Worm (Caenorhabditis elegans) whole organism, mixed stage, embryonic: ENCODE results near the gene C49A9.5.

Experiments used
- elt-3 ChIP-seq: fragments of 150-350 bp; optimal IDR thresholded peaks from 2 replicates; lab custom pipeline; 2014; ENCODE audit warnings: missing biosample characterization, missing genetic modification characterization
- mep-1 ChIP-seq: fragments of 150-350 bp; optimal IDR thresholded peaks from 2 replicates; lab custom pipeline; 2017; ENCODE audit warnings: missing biosample characterization, missing genetic modification reagents, missing genetic modification characterization, inconsistent platforms

DNA sequence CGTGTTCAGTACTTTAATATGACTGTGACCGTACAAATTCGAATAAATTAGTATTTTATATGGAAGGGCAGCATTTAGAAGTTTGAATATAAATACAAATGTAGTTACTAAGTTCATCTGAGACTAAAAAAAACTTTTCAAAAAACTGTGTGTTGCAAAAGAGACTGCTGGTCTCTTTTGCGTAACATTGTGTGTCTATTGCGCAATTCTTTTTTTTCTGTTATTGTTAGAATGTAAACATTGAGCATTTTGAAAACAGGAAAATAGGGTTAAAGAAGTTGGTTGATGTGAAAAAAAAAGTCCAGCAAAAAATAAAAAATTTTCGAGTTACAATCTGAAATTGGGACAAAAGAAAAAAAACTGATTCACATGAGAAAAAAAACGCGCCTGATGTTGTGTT is 4.1 kb upstream of the C49A9.5 start:
- TF ChIP-seq elt-3 (tag; lab: Kevin White, UChicago) = no peak
- TF ChIP-seq mep-1 (tag; lab: Kevin White, UChicago) = no peak
